Fruit fly (Drosophila melanogaster): ENCODE results near the gene 5-HT2A.

dm6 chr3R:4664947-4665346 is 52.3 kb downstream of the 5-HT2A start:
- TF ChIP-seq psq (optimal IDR thresholded peaks at IDR 0.05) (no peak), Dll (optimal IDR thresholded peaks at IDR 0.05) (no peak), usp (GFP tag; optimal IDR thresholded peaks at IDR 0.05) (no peak), pan (optimal IDR thresholded peaks at IDR 0.05) (no peak)

Data from whole organism.